Fruit fly (Drosophila melanogaster): Measurements from ENCODE around the gene eIF4G2.

Gene eIF4G2

DNA sequence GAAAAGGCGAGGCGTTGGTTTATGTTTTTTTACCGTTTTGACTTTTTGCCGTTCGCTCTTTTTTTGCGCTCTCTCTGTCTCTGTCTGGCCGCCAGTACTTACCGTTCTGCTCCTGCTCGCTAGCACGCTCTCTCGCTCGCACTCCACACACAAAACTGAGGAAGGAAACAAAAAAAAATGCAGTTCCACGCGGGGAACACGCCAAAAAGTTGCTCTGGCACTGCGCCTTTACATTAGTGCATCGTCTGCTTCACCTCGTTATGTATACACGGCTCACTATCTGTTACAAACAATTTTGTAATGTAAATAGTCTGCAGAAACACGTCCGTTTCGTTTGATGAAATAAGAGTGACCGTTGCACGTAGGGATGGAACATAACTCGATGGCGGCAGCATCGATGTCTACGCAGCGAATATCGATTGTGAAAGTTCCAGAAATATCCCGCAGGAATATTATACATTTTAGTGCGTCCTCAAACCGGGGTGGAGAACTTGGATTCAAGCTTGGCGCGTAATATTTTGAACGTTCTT lies at the start of gene eIF4G2, which contains the start of gene CG33111:
Gene eIF4G2 (minus strand): TSS at position 359 of the 530 bp plus-strand sequence.
Gene CG33111 (minus strand): TSS at position 359 of the 530 bp plus-strand sequence.
- TF ChIP-seq CG3032 (tag; optimal IDR thresholded peaks at IDR 0.05) = peak; percentile 25
- no peak for TF ChIP-seq acj6 (GFP tag; optimal IDR thresholded peaks at IDR 0.05)
- TF ChIP-seq CG7368 (GFP tag; optimal IDR thresholded peaks at IDR 0.05) = no peak
- no peak for TF ChIP-seq svp (GFP tag)
- TF ChIP-seq Ets96B (tag; optimal IDR thresholded peaks at IDR 0.05) = peak; percentile 34
- peak; percentile 15 for TF ChIP-seq Eip75B (GFP tag; optimal IDR thresholded peaks at IDR 0.05)
- no peak for TF ChIP-seq Sox15 (GFP tag; optimal IDR thresholded peaks at IDR 0.05)
- no peak for TF ChIP-seq esn (GFP tag; optimal IDR thresholded peaks at IDR 0.05)
- peak; percentile 3 for TF ChIP-seq CG3919 (GFP tag; optimal IDR thresholded peaks at IDR 0.05)
- TF ChIP-seq CG6808 (GFP tag; optimal IDR thresholded peaks at IDR 0.05) = peak; percentile 68
- no peak for TF ChIP-seq CG8319 (GFP tag; optimal IDR thresholded peaks at IDR 0.05)
- peak; percentile 8 for TF ChIP-seq CG10669 (GFP tag; optimal IDR thresholded peaks at IDR 0.05)
- peak; percentile 36 for TF ChIP-seq dsx (GFP tag; optimal IDR thresholded peaks at IDR 0.05; ENCODE audit: poor library complexity, severe bottlenecking)
- TF ChIP-seq pdm3 (GFP tag; optimal IDR thresholded peaks at IDR 0.05) = peak; percentile 1
- no peak for TF ChIP-seq Hr4 (GFP tag; optimal IDR thresholded peaks at IDR 0.05)
- TF ChIP-seq CG6276 (GFP tag; optimal IDR thresholded peaks at IDR 0.05) = peak; percentile 63
- no peak for TF ChIP-seq CG11902 (GFP tag; optimal IDR thresholded peaks at IDR 0.05)
- no peak for TF ChIP-seq topi (GFP tag; optimal IDR thresholded peaks at IDR 0.05)
- no peak for TF ChIP-seq Blimp-1 (GFP tag; optimal IDR thresholded peaks at IDR 0.05)
- TF ChIP-seq achi (GFP tag; optimal IDR thresholded peaks at IDR 0.05) = peak; percentile 22
- peak in 1 of 2 experiments; percentile 78 for TF ChIP-seq ss (GFP tag; optimal IDR thresholded peaks at IDR 0.05)
- no peak for TF ChIP-seq CG34406 (GFP tag; optimal IDR thresholded peaks at IDR 0.05)
- no peak for TF ChIP-seq CG11294 (GFP tag; IDR thresholded peaks at IDR 0.05)
- TF ChIP-seq CG16779 (tag; optimal IDR thresholded peaks at IDR 0.05) = peak; percentile 59
- 0 out of 3 replicates have a peak, but pooled peaks have one; percentile 15 for TF ChIP-seq CG6163 (GFP tag; IDR thresholded peaks at IDR 0.05)
- TF ChIP-seq CG8119 (GFP tag; IDR thresholded peaks at IDR 0.05) = peak; percentile 61; the same call in 2 of the 3 replicates
- TF ChIP-seq net (GFP tag; optimal IDR thresholded peaks at IDR 0.05) = peak; percentile 52
- peak; percentile 46 for TF ChIP-seq CG1621 (tag; optimal IDR thresholded peaks at IDR 0.05)
- TF ChIP-seq Sox14 (GFP tag; optimal IDR thresholded peaks at IDR 0.05) = peak; percentile 43
- no peak for TF ChIP-seq Hr39 (GFP tag; optimal IDR thresholded peaks at IDR 0.05)
- peak; percentile 84 for TF ChIP-seq fkh (GFP tag; optimal IDR thresholded peaks at IDR 0.05)
- TF ChIP-seq OdsH (GFP tag; optimal IDR thresholded peaks at IDR 0.05) = no peak
- peak; percentile 54 for TF ChIP-seq spab (GFP tag; optimal IDR thresholded peaks at IDR 0.05)
- no peak for TF ChIP-seq cyc (GFP tag; optimal IDR thresholded peaks at IDR 0.05)
- no peak for TF ChIP-seq salr (GFP tag; optimal IDR thresholded peaks at IDR 0.05)
- TF ChIP-seq vri (GFP tag; optimal IDR thresholded peaks at IDR 0.05) = no peak
- TF ChIP-seq Eip93F (GFP tag; optimal IDR thresholded peaks at IDR 0.05) = no peak
- peak; percentile 41; the same call in 1 of the 3 replicates for TF ChIP-seq eg (GFP tag; IDR thresholded peaks at IDR 0.05)
- no peak for TF ChIP-seq CG8632 (GFP tag; optimal IDR thresholded peaks at IDR 0.05)
- TF ChIP-seq Hr38 (GFP tag; optimal IDR thresholded peaks at IDR 0.05) = no peak
- no peak for TF ChIP-seq fd59A (GFP tag; optimal IDR thresholded peaks at IDR 0.05)
- TF ChIP-seq lz (GFP tag; optimal IDR thresholded peaks at IDR 0.05) = peak; percentile 16
- TF ChIP-seq Lpt (GFP tag; optimal IDR thresholded peaks at IDR 0.05) = peak; percentile 23
- no peak for TF ChIP-seq fd85E (GFP tag; optimal IDR thresholded peaks at IDR 0.05)
- no peak for TF ChIP-seq Smox (GFP tag; optimal IDR thresholded peaks at IDR 0.05)
- TF ChIP-seq CG11762 (GFP tag; optimal IDR thresholded peaks at IDR 0.05; ENCODE audit: insufficient read depth) = no peak
- peak; percentile 68 for TF ChIP-seq Eip78C (GFP tag)
- TF ChIP-seq Gug (GFP tag; IDR thresholded peaks at IDR 0.05) = no peak
- TF ChIP-seq CG32006 (GFP tag; optimal IDR thresholded peaks at IDR 0.05) = peak; percentile 20
- TF ChIP-seq CG6854 (GFP tag; optimal IDR thresholded peaks at IDR 0.05) = peak; percentile 58
- TF ChIP-seq CG6792 (GFP tag; optimal IDR thresholded peaks at IDR 0.05) = peak; percentile 7
- TF ChIP-seq Ets21C (GFP tag; optimal IDR thresholded peaks at IDR 0.05) = no peak

All from whole organism, prepupa.